Worm (Caenorhabditis elegans): ENCODE measurements around the gene C01G6.9.

Gene C01G6.9

ce11 chrII:9282787-9283186 is 12.8 kb downstream of the C01G6.9 start:
- TF ChIP-seq snpc-4 (tag; optimal IDR thresholded peaks at IDR 0.05) (no peak), drap-1 (GFP tag; optimal IDR thresholded peaks at IDR 0.05) (peak; percentile 65), mep-1 (tag; optimal IDR thresholded peaks at IDR 0.05) (peak; percentile 75), ceh-83 (GFP tag; optimal IDR thresholded peaks at IDR 0.05) (no peak), hlh-1 (tag; optimal IDR thresholded peaks at IDR 0.05) (peak; percentile 78), nhr-28 (tag; optimal IDR thresholded peaks at IDR 0.05) (no peak), ztf-11 (tag; optimal IDR thresholded peaks at IDR 0.05) (peak; percentile 20), elt-3 (tag; optimal IDR thresholded peaks at IDR 0.05) (peak; percentile 2), tbx-8 (GFP tag; optimal IDR thresholded peaks at IDR 0.05) (no peak), sptf-1 (tag; optimal IDR thresholded peaks at IDR 0.05) (peak; percentile 53), lin-13 (tag; optimal IDR thresholded peaks at IDR 0.05) (peak; percentile 21), elt-1 (tag; optimal IDR thresholded peaks at IDR 0.05; ENCODE audit: borderline replicate concordance, insufficient read depth) (no peak), pha-4 (tag; optimal IDR thresholded peaks at IDR 0.05) (peak; percentile 91), ceh-39 (tag; optimal IDR thresholded peaks at IDR 0.05) (peak; percentile 75), lsy-2 (tag; optimal IDR thresholded peaks at IDR 0.05) (peak; percentile 82), unc-62 (GFP tag; optimal IDR thresholded peaks at IDR 0.05) (peak; percentile 77), nhr-237 (tag; optimal IDR thresholded peaks at IDR 0.05) (peak; percentile 85), sem-2 (GFP tag; optimal IDR thresholded peaks at IDR 0.05) (no peak), ces-1 (GFP tag; optimal IDR thresholded peaks at IDR 0.05) (peak; percentile 87), cnd-1 (tag; optimal IDR thresholded peaks at IDR 0.05) (peak; percentile 50), ham-2 (GFP tag; optimal IDR thresholded peaks at IDR 0.05) (peak; percentile 58), unc-120 (tag; optimal IDR thresholded peaks at IDR 0.05; ENCODE audit: poor library complexity, severe bottlenecking) (peak; percentile 67), nhr-2 (tag; optimal IDR thresholded peaks at IDR 0.05) (peak; percentile 53), ceh-43 (GFP tag; optimal IDR thresholded peaks at IDR 0.05) (no peak), mls-2 (tag; optimal IDR thresholded peaks at IDR 0.05) (peak; percentile 78), unc-39 (tag; optimal IDR thresholded peaks at IDR 0.05) (no peak), flh-1 (GFP tag; optimal IDR thresholded peaks at IDR 0.05) (no peak)

- no peak for TF ChIP-seq pha-4 (tag; optimal IDR thresholded peaks at IDR 0.05)
- TF ChIP-seq mab-5 (tag; optimal IDR thresholded peaks at IDR 0.05) = no peak
- no peak for TF ChIP-seq drap-1 (GFP tag; optimal IDR thresholded peaks at IDR 0.05)
- TF ChIP-seq elt-3 (tag; optimal IDR thresholded peaks at IDR 0.05) = no peak
- no peak for TF ChIP-seq nhr-76 (tag; optimal IDR thresholded peaks at IDR 0.05)
- TF ChIP-seq ham-2 (GFP tag; optimal IDR thresholded peaks at IDR 0.05) = no peak
- no peak for TF ChIP-seq zip-8 (tag; optimal IDR thresholded peaks at IDR 0.05)
- TF ChIP-seq mls-2 (tag; optimal IDR thresholded peaks at IDR 0.05) = no peak
- TF ChIP-seq mep-1 (tag; optimal IDR thresholded peaks at IDR 0.05) = no peak
- no peak for TF ChIP-seq nhr-237 (tag; optimal IDR thresholded peaks at IDR 0.05)
- no peak for TF ChIP-seq ceh-43 (GFP tag; optimal IDR thresholded peaks at IDR 0.05)
- no peak for TF ChIP-seq elt-1 (tag; optimal IDR thresholded peaks at IDR 0.05; ENCODE audit: borderline replicate concordance, insufficient read depth)
- TF ChIP-seq nhr-28 (tag; optimal IDR thresholded peaks at IDR 0.05) = no peak
- no peak for TF ChIP-seq snpc-4 (tag; optimal IDR thresholded peaks at IDR 0.05)
- no peak for TF ChIP-seq sptf-1 (tag; optimal IDR thresholded peaks at IDR 0.05)
- TF ChIP-seq sem-2 (GFP tag; optimal IDR thresholded peaks at IDR 0.05) = no peak
Observed at ce11 chrII:9282065-9282464, 13.6 kb downstream of the C01G6.9 start.

ce11 chrII:9281595-9281994 is 14.0 kb downstream of the C01G6.9 start:
- TF ChIP-seq ces-1 (GFP tag; optimal IDR thresholded peaks at IDR 0.05) (peak; percentile 44), blmp-1 (tag; optimal IDR thresholded peaks at IDR 0.05) (no peak)

- no peak for TF ChIP-seq sptf-1 (tag; optimal IDR thresholded peaks at IDR 0.05)
- no peak for TF ChIP-seq elt-3 (tag; optimal IDR thresholded peaks at IDR 0.05)
- no peak for TF ChIP-seq drap-1 (GFP tag; optimal IDR thresholded peaks at IDR 0.05)
- no peak for TF ChIP-seq lsy-2 (tag; optimal IDR thresholded peaks at IDR 0.05)
- no peak for TF ChIP-seq mls-2 (tag; optimal IDR thresholded peaks at IDR 0.05)
- TF ChIP-seq mep-1 (tag; optimal IDR thresholded peaks at IDR 0.05) = no peak
- TF ChIP-seq ztf-11 (tag; optimal IDR thresholded peaks at IDR 0.05) = no peak
- TF ChIP-seq ces-1 (GFP tag; optimal IDR thresholded peaks at IDR 0.05) = no peak
- TF ChIP-seq blmp-1 (tag; optimal IDR thresholded peaks at IDR 0.05) = no peak
- TF ChIP-seq mab-5 (tag; optimal IDR thresholded peaks at IDR 0.05) = no peak
- no peak for TF ChIP-seq ceh-39 (tag; optimal IDR thresholded peaks at IDR 0.05)
- TF ChIP-seq tbx-8 (GFP tag; optimal IDR thresholded peaks at IDR 0.05) = no peak
- TF ChIP-seq unc-39 (tag; optimal IDR thresholded peaks at IDR 0.05) = no peak
- TF ChIP-seq ham-2 (GFP tag; optimal IDR thresholded peaks at IDR 0.05) = no peak
- no peak for TF ChIP-seq unc-120 (tag; optimal IDR thresholded peaks at IDR 0.05; ENCODE audit: poor library complexity, severe bottlenecking)
- TF ChIP-seq nhr-28 (tag; optimal IDR thresholded peaks at IDR 0.05) = no peak
- TF ChIP-seq nhr-76 (tag; optimal IDR thresholded peaks at IDR 0.05) = no peak
Observed at ce11 chrII:9280846-9281245, 14.8 kb downstream of the C01G6.9 start.

Data from whole organism, mixed stage, embryonic.